Worm (Caenorhabditis elegans) whole organism, L1 larva: ENCODE data around the gene Y5F2A.4.

Experiments used
- C04F5.9 ChIP-seq: sonication (generic microtip); optimal IDR thresholded peaks from 2 replicates; lab custom pipeline; 2016; ENCODE audit warnings: missing genetic modification characterization, missing compliant biosample characterization
- C16A3.4 ChIP-seq: fragments of 150-350 bp; optimal IDR thresholded peaks from 2 replicates; lab custom pipeline; 2014; ENCODE audit warnings: missing biosample characterization, missing genetic modification characterization
- F16B12.6 ChIP-seq: fragments of 150-350 bp; optimal IDR thresholded peaks from 2 replicates; lab custom pipeline; 2014; ENCODE audit warnings: missing biosample characterization, missing genetic modification characterization
- Y116A8C.19 ChIP-seq: sonication (generic microtip); optimal IDR thresholded peaks from 2 replicates; lab custom pipeline; 2016; ENCODE audit warnings: missing compliant biosample characterization, missing genetic modification characterization, borderline replicate concordance
- alr-1 ChIP-seq: fragments of 200-800 bp; sonication (Bioruptor generic); optimal IDR thresholded peaks from 2 replicates; lab custom pipeline; 2018; ENCODE audit warnings: borderline replicate concordance, mild to moderate bottlenecking, missing genetic modification characterization, missing compliant biosample characterization
- aly-2 ChIP-seq: fragments of 150-350 bp; optimal IDR thresholded peaks from 2 replicates; lab custom pipeline; 2014; ENCODE audit warnings: missing biosample characterization, missing genetic modification characterization
- ama-1 ChIP-seq: fragments of 150-350 bp; optimal IDR thresholded peaks from 2 replicates; lab custom pipeline; 2014
- blmp-1 ChIP-seq: fragments of 150-350 bp; optimal IDR thresholded peaks from 2 replicates; lab custom pipeline; 2014; ENCODE audit warnings: missing biosample characterization, missing genetic modification characterization
- ceh-82 ChIP-seq, 3 experiments: fragments of 150-350 bp in 1 of 3; sonication (generic microtip) in 2 of 3; optimal IDR thresholded peaks; 2 replicates each; lab custom pipeline; 2014 to 2017; ENCODE audit warnings: missing biosample characterization in 3 of 3, missing genetic modification characterization in 3 of 3
- ceh-90 ChIP-seq: sonication (generic microtip); optimal IDR thresholded peaks from 2 replicates; lab custom pipeline; 2016; ENCODE audit warnings: missing genetic modification characterization, missing compliant biosample characterization
- dpl-1 ChIP-seq, 3 experiments: fragments of 150-350 bp in 2 of 3; sonication (generic microtip) in 1 of 3; optimal IDR thresholded peaks; 2 replicates each; lab custom pipeline; 2014 to 2017; ENCODE audit warnings: missing biosample characterization in 3 of 3, missing genetic modification characterization in 3 of 3, missing genetic modification reagents in 3 of 3
- efl-1 ChIP-seq, 4 experiments: fragments of 150-350 bp; optimal IDR thresholded peaks in 3 of 4; peaks in 1 of 4; 1 replicate in 1 of 4; 2 replicates in 3 of 4; lab custom pipeline; 2014; ENCODE audit warnings: missing biosample characterization in 2 of 4, missing genetic modification characterization in 2 of 4, missing genetic modification reagents in 2 of 4
- egl-13 ChIP-seq: sonication (generic microtip); optimal IDR thresholded peaks from 2 replicates; lab custom pipeline; 2016; ENCODE audit warnings: missing genotype, missing genetic modification reagents, missing genetic modification characterization, missing compliant biosample characterization
- elt-2 ChIP-seq: sonication (generic microtip); optimal IDR thresholded peaks from 2 replicates; lab custom pipeline; 2016; ENCODE audit warnings: missing genetic modification characterization, mild to moderate bottlenecking, inconsistent platforms, missing compliant biosample characterization, missing genetic modification reagents
- fkh-10 ChIP-seq: sonication (generic microtip); optimal IDR thresholded peaks from 2 replicates; lab custom pipeline; 2017; ENCODE audit warnings: missing biosample characterization, missing genetic modification reagents, missing genetic modification characterization
- fkh-4 ChIP-seq: sonication (generic microtip); optimal IDR thresholded peaks from 2 replicates; lab custom pipeline; 2016; ENCODE audit warnings: missing compliant biosample characterization, missing genetic modification characterization, borderline replicate concordance
- fkh-8 ChIP-seq: sonication (generic microtip); optimal IDR thresholded peaks from 2 replicates; lab custom pipeline; 2016; ENCODE audit warnings: mild to moderate bottlenecking, missing genetic modification characterization, missing compliant biosample characterization
- grh-1 ChIP-seq: fragments of 200-800 bp; sonication (Bioruptor generic); IDR thresholded peaks from 2 replicates; pipeline ENCODE4 v1.3.6; 2022; ENCODE audit warnings: missing genetic modification reagents, missing genetic modification characterization, missing compliant biosample characterization
- hlh-17 ChIP-seq: fragments of 200-800 bp; sonication (Bioruptor generic); optimal IDR thresholded peaks from 2 replicates; lab custom pipeline; 2018; ENCODE audit warnings: missing genetic modification characterization, mild to moderate bottlenecking, missing compliant biosample characterization, moderate library complexity, borderline replicate concordance
- hpl-2 ChIP-seq: fragments of 150-350 bp; optimal IDR thresholded peaks from 2 replicates; lab custom pipeline; 2014; ENCODE audit warnings: missing biosample characterization, missing genetic modification reagents, missing genetic modification characterization
- isw-1 ChIP-seq: fragments of 200-800 bp; sonication (Bioruptor generic); IDR thresholded peaks from 2 replicates; pipeline ENCODE4 v1.3.6; 2022; ENCODE audit warnings: missing genetic modification characterization, missing compliant biosample characterization
- lin-14 ChIP-seq: fragments of 200-800 bp; sonication (Bioruptor generic); optimal IDR thresholded peaks from 2 replicates; lab custom pipeline; 2018; ENCODE audit warnings: mild to moderate bottlenecking, missing genetic modification characterization, moderate library complexity, missing compliant biosample characterization
- lin-15B ChIP-seq: fragments of 150-350 bp; sonication (generic microtip); optimal IDR thresholded peaks from 3 replicates; lab custom pipeline; 2014; ENCODE audit warnings: missing biosample characterization, missing genetic modification characterization
- lir-3 ChIP-seq: sonication (generic microtip); optimal IDR thresholded peaks from 2 replicates; lab custom pipeline; 2016; ENCODE audit warnings: mild to moderate bottlenecking, missing genetic modification characterization, moderate library complexity, missing compliant biosample characterization; ENCODE audit not compliant: poor library complexity
- lsy-2 ChIP-seq, 2 experiments: fragments of 150-350 bp; optimal IDR thresholded peaks; 2 replicates each; lab custom pipeline; 2014; ENCODE audit warnings: missing biosample characterization in 2 of 2, missing genetic modification characterization in 2 of 2
- mab-9 ChIP-seq: fragments of 200-800 bp; sonication (Bioruptor generic); IDR thresholded peaks from 2 replicates; pipeline ENCODE4 v1.3.6; 2022; ENCODE audit warnings: missing genetic modification reagents, missing genetic modification characterization, missing compliant biosample characterization
- mdl-1 ChIP-seq, 2 experiments: fragments of 150-350 bp; optimal IDR thresholded peaks; 2 replicates each; lab custom pipeline; 2014 to 2017; ENCODE audit warnings: missing biosample characterization in 2 of 2, missing genetic modification characterization in 2 of 2, inconsistent platforms in 1 of 2
- nhr-12 ChIP-seq: sonication (generic microtip); optimal IDR thresholded peaks from 2 replicates; lab custom pipeline; 2017; ENCODE audit warnings: missing biosample characterization, missing genetic modification characterization
- nhr-19 ChIP-seq: fragments of 200-800 bp; sonication (Bioruptor generic); conservative IDR thresholded peaks from 2 replicates; pipeline ENCODE4 v1.3.6; 2022; ENCODE audit warnings: missing genetic modification characterization, missing compliant biosample characterization
- nhr-47 ChIP-seq: sonication (generic microtip); optimal IDR thresholded peaks from 2 replicates; lab custom pipeline; 2016; ENCODE audit warnings: mild to moderate bottlenecking, missing genetic modification characterization, moderate library complexity, missing compliant biosample characterization
- nhr-71 ChIP-seq: sonication (generic microtip); optimal IDR thresholded peaks from 2 replicates; lab custom pipeline; 2016; ENCODE audit warnings: mild to moderate bottlenecking, missing genetic modification characterization, moderate library complexity, missing compliant biosample characterization
- nhr-76 ChIP-seq: sonication (generic microtip); optimal IDR thresholded peaks from 2 replicates; lab custom pipeline; 2017; ENCODE audit warnings: missing biosample characterization, missing genetic modification characterization
- nhr-77 ChIP-seq: fragments of 150-350 bp; optimal IDR thresholded peaks from 2 replicates; lab custom pipeline; 2014; ENCODE audit warnings: missing biosample characterization, missing genetic modification characterization
- nhr-85 ChIP-seq: sonication (generic microtip); peaks from one replicate; lab custom pipeline; 2016; ENCODE audit warnings: missing genetic modification characterization, inconsistent platforms, missing compliant biosample characterization
- nhr-90 ChIP-seq: sonication (generic microtip); optimal IDR thresholded peaks from 2 replicates; lab custom pipeline; 2016; ENCODE audit warnings: mild to moderate bottlenecking, missing genetic modification characterization, missing compliant biosample characterization; ENCODE audit not compliant: poor library complexity
- pax-3 ChIP-seq: fragments of 200-800 bp; sonication (Bioruptor generic); optimal IDR thresholded peaks from 2 replicates; lab custom pipeline; 2018; ENCODE audit warnings: mild to moderate bottlenecking, missing genetic modification characterization, moderate library complexity, missing compliant biosample characterization
- pqm-1 ChIP-seq: sonication (generic microtip); optimal IDR thresholded peaks from 3 replicates; lab custom pipeline; 2017; ENCODE audit warnings: missing biosample characterization, missing genetic modification characterization
- rnt-1 ChIP-seq: sonication (generic microtip); optimal IDR thresholded peaks from 2 replicates; lab custom pipeline; 2016; ENCODE audit warnings: mild to moderate bottlenecking, missing genetic modification characterization, moderate library complexity, missing compliant biosample characterization
- skn-1 ChIP-seq: fragments of 150-350 bp; optimal IDR thresholded peaks from 2 replicates; lab custom pipeline; 2014; ENCODE audit warnings: missing biosample characterization, missing genetic modification characterization
- snpc-4 ChIP-seq: fragments of 150-350 bp; optimal IDR thresholded peaks from 2 replicates; lab custom pipeline; 2014; ENCODE audit warnings: missing biosample characterization, missing genetic modification characterization
- sptf-1 ChIP-seq: fragments of 150-350 bp; optimal IDR thresholded peaks from 2 replicates; lab custom pipeline; 2014; ENCODE audit warnings: missing biosample characterization, missing genetic modification characterization
- sup-37 ChIP-seq: fragments of 200-800 bp; sonication (Bioruptor generic); optimal IDR thresholded peaks from 2 replicates; lab custom pipeline; 2018; ENCODE audit warnings: mild to moderate bottlenecking, missing genetic modification characterization, missing compliant biosample characterization
- swsn-7 ChIP-seq: sonication (generic microtip); optimal IDR thresholded peaks from 2 replicates; lab custom pipeline; 2016; ENCODE audit warnings: missing genetic modification characterization, missing compliant biosample characterization
- tbx-2 ChIP-seq: sonication (generic microtip); optimal IDR thresholded peaks from 2 replicates; lab custom pipeline; 2016; ENCODE audit warnings: missing genetic modification characterization, missing compliant biosample characterization
- unc-62 ChIP-seq: fragments of 150-350 bp; optimal IDR thresholded peaks from 2 replicates; lab custom pipeline; 2014; ENCODE audit warnings: missing biosample characterization, missing genetic modification reagents, missing genetic modification characterization
- zag-1 ChIP-seq: fragments of 150-350 bp; optimal IDR thresholded peaks from 2 replicates; lab custom pipeline; 2014; ENCODE audit warnings: missing biosample characterization, missing genetic modification characterization
- zip-4 ChIP-seq: fragments of 200-800 bp; sonication (Bioruptor generic); optimal IDR thresholded peaks from 2 replicates; lab custom pipeline; 2018; ENCODE audit warnings: mild to moderate bottlenecking, missing genetic modification characterization, moderate library complexity, missing compliant biosample characterization

Gene Y5F2A.4

DNA sequence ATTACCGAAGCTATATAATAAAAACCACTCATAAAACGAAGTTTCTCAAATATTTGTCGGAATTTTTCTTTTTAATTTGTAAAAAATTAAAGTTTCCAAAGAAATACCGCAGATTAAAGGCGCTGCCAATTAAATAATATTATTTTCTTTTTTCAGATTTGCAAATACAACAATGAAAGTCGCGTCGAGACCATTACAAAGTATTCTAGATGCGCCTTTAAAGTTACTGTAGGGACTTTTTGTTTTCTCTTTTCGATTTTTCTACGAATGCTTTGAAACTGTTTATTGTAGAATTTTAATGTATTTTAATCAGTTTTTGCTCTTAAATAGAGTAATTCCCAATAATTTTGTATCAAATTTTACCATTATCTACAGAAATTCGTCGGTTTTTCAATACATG lies 40.2 kb downstream of the Y5F2A.4 start:
- no peak for TF ChIP-seq alr-1 (tag; lab: Kevin White, UChicago)
- no peak for TF ChIP-seq F16B12.6 (tag; lab: Kevin White, UChicago)
- no peak for TF ChIP-seq fkh-4 (tag; lab: Kevin White, UChicago)
- no peak for TF ChIP-seq C04F5.9 (tag; lab: Kevin White, UChicago)
- TF ChIP-seq hlh-17 (GFP tag; lab: Kevin White, UChicago): no peak
- TF ChIP-seq efl-1 (optimal IDR thresholded peaks at IDR 0.05; lab: Kevin White, UChicago): no peak
- TF ChIP-seq efl-1 (GFP tag; optimal IDR thresholded peaks at IDR 0.05 in 1 of 2; lab: Kevin White, UChicago): no peak
- no peak for TF ChIP-seq grh-1 (GFP tag; lab: Robert Waterston, UW)
- no peak for TF ChIP-seq C16A3.4
- TF ChIP-seq nhr-12 (tag; lab: Kevin White, UChicago): no peak
- TF ChIP-seq rnt-1 (tag; lab: Kevin White, UChicago): no peak
- TF ChIP-seq lsy-2 (tag; optimal IDR thresholded peaks at IDR 0.05; lab: Kevin White, UChicago): no peak
- TF ChIP-seq nhr-77 (tag; lab: Kevin White, UChicago): no peak
- TF ChIP-seq pqm-1 (tag; lab: Kevin White, UChicago): no peak
- TF ChIP-seq ama-1 (lab: Kevin White, UChicago): no peak
- no peak for TF ChIP-seq sup-37 (GFP tag; lab: Kevin White, UChicago)
- no peak for TF ChIP-seq ceh-82 (tag; optimal IDR thresholded peaks at IDR 0.05; lab: Kevin White, UChicago)
- no peak for TF ChIP-seq hpl-2
- TF ChIP-seq sptf-1 (tag; lab: Kevin White, UChicago): no peak

DNA sequence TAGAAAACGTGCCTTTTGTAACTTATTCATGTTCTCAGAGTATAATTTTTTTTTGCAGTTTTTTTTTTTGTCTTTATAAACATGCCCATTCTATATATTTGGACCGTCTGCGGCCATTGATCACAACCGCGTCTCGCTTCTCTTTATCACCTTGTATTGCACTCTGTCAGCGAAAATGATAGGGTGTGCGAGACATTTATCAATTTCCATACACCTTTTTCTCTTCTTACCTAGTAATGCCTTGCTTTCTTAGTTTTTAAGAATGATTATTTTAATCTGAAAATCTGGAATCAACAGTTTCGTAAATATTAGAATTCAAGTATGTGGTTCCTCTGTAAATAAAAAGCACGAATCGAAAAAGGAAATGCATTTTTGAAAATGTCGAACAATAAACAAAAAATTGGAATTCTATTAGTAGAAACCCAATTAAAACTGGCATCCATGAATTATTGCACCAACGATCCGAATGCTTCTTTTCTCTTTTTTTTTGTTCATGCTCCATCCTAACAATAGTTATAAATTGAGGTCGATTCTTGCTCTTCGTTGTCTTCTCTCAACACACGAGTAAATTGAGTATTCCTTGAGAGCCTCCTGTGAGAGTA lies 41.2 kb downstream of the Y5F2A.4 start:
- peak; percentile 17 for TF ChIP-seq nhr-90 (tag; lab: Kevin White, UChicago)
- TF ChIP-seq efl-1 (optimal IDR thresholded peaks at IDR 0.05; lab: Kevin White, UChicago): no peak
- TF ChIP-seq efl-1 (GFP tag; optimal IDR thresholded peaks at IDR 0.05 in 1 of 2; lab: Kevin White, UChicago): peak in 1 of 2 experiments; percentile 32
- TF ChIP-seq skn-1 (tag; lab: Kevin White, UChicago): no peak
- TF ChIP-seq unc-62 (GFP tag; lab: Kevin White, UChicago): no peak
- peak; percentile 76 for TF ChIP-seq zag-1 (tag; lab: Kevin White, UChicago)
- TF ChIP-seq grh-1 (GFP tag; lab: Robert Waterston, UW): no peak
- TF ChIP-seq nhr-76 (tag; lab: Kevin White, UChicago): no peak
- TF ChIP-seq elt-2 (tag; lab: Kevin White, UChicago): peak; percentile 12
- TF ChIP-seq nhr-71 (tag; lab: Kevin White, UChicago): peak; percentile 9

DNA sequence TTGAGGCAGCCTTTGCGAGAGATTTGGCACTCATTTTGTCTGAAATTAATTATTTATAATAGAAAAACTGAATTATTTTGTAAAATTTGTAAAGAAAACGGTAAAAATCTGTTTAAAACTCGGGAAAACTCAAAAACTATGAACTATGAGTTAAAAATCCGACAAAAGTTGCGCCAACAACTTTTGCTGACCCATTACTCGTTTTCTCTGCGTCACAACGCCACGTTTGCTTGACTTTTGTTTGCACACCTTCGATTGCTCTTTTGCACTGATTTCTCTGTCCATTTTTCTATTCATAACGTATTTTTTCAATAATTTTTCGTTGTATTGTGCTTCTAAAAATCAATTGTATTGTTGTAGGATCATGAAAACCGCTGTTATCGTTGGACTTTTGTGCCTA lies 42.2 kb downstream of the Y5F2A.4 start, which contains the start of gene fkb-1:
TSS of gene fkb-1 (plus strand) at position 361 of the 400 bp plus-strand sequence.
- TF ChIP-seq ceh-90 (tag; lab: Kevin White, UChicago) (no peak), fkh-8 (tag; lab: Kevin White, UChicago) (peak; percentile 58), unc-62 (GFP tag; lab: Kevin White, UChicago) (no peak), blmp-1 (tag; lab: Kevin White, UChicago) (peak; percentile 29), lin-14 (GFP tag; lab: Kevin White, UChicago) (peak; percentile 82), zip-4 (GFP tag; lab: Kevin White, UChicago) (no peak), lin-15B (tag; lab: Kevin White, UChicago) (peak; percentile 6), nhr-19 (GFP tag; lab: Robert Waterston, UW) (peak; percentile 71), Y116A8C.19 (tag; lab: Kevin White, UChicago) (no peak), tbx-2 (tag; lab: Kevin White, UChicago) (peak; percentile 76), swsn-7 (tag; lab: Kevin White, UChicago) (peak; percentile 79), dpl-1 (GFP tag; optimal IDR thresholded peaks at IDR 0.05; lab: Kevin White, UChicago) (peak; percentile 59 to 75 (median 74)), nhr-77 (tag; lab: Kevin White, UChicago) (peak; percentile 39), snpc-4 (tag; lab: Kevin White, UChicago) (peak; percentile 12), egl-13 (tag; lab: Kevin White, UChicago) (peak; percentile 47), nhr-85 (tag; lab: Kevin White, UChicago) (peak; percentile 84), lir-3 (tag; lab: Kevin White, UChicago) (peak; percentile 13), lsy-2 (tag; optimal IDR thresholded peaks at IDR 0.05; lab: Kevin White, UChicago) (peak; percentile 82 to 85), aly-2 (no peak), nhr-47 (peak; percentile 80), isw-1 (GFP tag; lab: Robert Waterston, UW) (peak; percentile 43), alr-1 (tag; lab: Kevin White, UChicago) (no peak), mab-9 (GFP tag; lab: Robert Waterston, UW) (no peak), pax-3 (tag; lab: Kevin White, UChicago) (no peak), ceh-82 (tag; optimal IDR thresholded peaks at IDR 0.05; lab: Kevin White, UChicago) (peak; percentile 39 to 67 (median 60)), mdl-1 (tag; optimal IDR thresholded peaks at IDR 0.05; lab: Kevin White, UChicago) (peak in 1 of 2 experiments; percentile 61), fkh-10 (no peak)
